Fruit fly (Drosophila melanogaster) whole organism, wandering third instar larva: ENCODE results near the gene tal-2A.

Source experiments
- Myc ChIP-seq: fragments of >200 bp; optimal IDR thresholded peaks from 2 replicates; lab custom pipeline; 2017
- N ChIP-seq: fragments of >200 bp; optimal IDR thresholded peaks from 2 replicates; lab custom pipeline; 2018; ENCODE audit warnings: missing biosample characterization, missing external identifiers, missing genetic modification characterization
- usp ChIP-seq: fragments of >200 bp; optimal IDR thresholded peaks from 2 replicates; lab custom pipeline; 2017; ENCODE audit warnings: missing biosample characterization, missing genetic modification characterization

DNA sequence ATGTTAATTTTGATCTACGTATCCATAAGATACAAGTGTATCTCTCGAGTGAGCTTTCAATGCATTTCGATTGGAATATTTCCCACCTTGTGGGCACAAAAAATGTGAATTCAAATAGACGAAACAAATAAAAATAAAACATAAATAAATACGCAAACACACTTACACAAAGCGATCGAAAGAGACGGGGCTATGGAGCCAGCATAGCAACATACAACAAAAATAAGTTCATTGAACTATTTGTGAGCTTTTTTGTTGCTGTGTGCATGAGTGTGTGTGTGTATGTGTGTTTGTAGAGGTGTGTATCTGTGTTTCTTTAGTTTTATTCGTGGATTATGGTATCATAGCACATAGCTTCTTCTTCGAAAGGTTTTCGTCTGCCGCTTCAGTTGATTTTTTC is 7.6 kb downstream of the tal-2A start:
- no peak for TF ChIP-seq N (GFP tag; lab: Kevin White, UChicago)
- TF ChIP-seq Myc = no peak
- TF ChIP-seq usp (GFP tag; lab: Kevin White, UChicago) = no peak
